Fruit fly (Drosophila melanogaster): ENCODE measurements around the gene CG6454.
A peak's percentile ranks its signal among the peaks of the same experiment; 100 is the strongest.

The CG6454 gene

DNA sequence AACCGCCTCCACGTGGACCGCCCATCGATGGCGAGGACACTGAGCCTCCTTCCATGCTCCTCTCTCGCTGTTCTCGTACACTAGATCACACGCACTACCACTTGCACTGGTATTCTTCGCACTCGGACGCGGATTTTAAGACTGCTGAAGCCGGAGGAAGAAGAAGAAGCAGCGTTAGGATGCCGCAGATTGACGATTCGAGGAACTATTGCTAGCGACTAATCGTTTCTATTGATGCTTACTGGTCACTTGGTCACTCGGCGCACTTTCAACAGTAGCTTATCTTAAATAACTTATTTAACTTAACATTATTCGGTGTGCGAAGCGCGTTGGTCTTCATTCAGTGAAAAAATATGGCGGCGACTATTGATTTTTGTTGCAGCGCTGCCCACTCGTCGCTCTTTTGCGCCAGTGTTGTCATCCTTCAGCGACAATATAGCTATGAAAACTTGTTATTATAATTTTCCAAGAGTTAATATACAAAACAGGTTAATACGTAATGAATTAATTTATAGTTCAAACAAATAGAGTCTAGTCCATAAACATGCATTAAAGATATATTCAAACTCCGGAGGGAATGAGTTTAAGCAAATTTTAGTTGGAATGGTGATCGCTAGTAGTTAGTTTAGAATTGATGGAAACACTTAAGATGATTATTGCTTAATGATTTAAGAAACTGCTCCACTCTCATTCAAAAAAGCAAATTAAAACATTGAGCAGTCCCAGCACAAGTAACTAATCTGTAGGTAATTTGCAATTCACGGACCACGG is at the start of gene CG6454, which contains the start of gene CG5746:
Gene CG6454, plus strand, starts transcription at position 763 of the 771 bp plus-strand sequence.
Gene CG5746, minus strand, starts transcription at position 372 of the 771 bp plus-strand sequence.
- 0 out of 3 replicates have a peak, but pooled peaks have one; percentile 12 for TF ChIP-seq CG4496 (GFP tag; IDR thresholded peaks at IDR 0.05)
- TF ChIP-seq CG15710 (tag; optimal IDR thresholded peaks at IDR 0.05): peak; percentile 38
- no peak for TF ChIP-seq Pif1B (GFP tag; optimal IDR thresholded peaks at IDR 0.05)
- no peak for TF ChIP-seq CG8301 (tag; optimal IDR thresholded peaks at IDR 0.05)

DNA sequence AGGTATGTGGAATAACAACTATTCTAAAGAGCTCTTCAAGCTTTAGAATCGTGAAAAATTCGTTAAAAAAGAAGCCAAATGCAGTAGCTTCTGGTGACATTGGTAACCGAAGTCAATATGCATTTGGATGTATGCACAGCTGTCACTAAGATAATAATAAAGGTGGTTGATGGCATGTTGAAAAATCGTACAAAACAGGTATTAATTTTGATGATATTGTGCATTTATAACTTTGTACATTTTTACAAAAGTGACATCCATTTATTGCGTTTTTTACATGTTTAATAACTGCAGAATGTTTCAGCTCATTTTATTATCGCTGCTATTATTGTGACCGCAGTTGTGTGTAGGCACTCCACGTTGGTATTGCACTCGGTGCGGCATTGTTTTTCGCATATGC is 47.5 kb upstream of the CG6454 start:
- TF ChIP-seq Snoo (tag; optimal IDR thresholded peaks at IDR 0.05): no peak
- TF ChIP-seq CG13204 (GFP tag; optimal IDR thresholded peaks at IDR 0.05): no peak
- peak; percentile 21 for TF ChIP-seq CG17806 (tag; optimal IDR thresholded peaks at IDR 0.05)
- TF ChIP-seq CG8301 (tag; optimal IDR thresholded peaks at IDR 0.05): peak; percentile 1
- TF ChIP-seq CG4496 (GFP tag; IDR thresholded peaks at IDR 0.05): peak; percentile 72; the same call in 2 of the 3 replicates
- no peak for TF ChIP-seq CG12605 (GFP tag; IDR thresholded peaks at IDR 0.05)
- TF ChIP-seq CG9948 (tag; optimal IDR thresholded peaks at IDR 0.05): peak; percentile 37
- peak; percentile 16; the same call in 1 of the 2 replicates for TF ChIP-seq Ets98B (GFP tag; IDR thresholded peaks at IDR 0.05)
- TF ChIP-seq CG32121 (GFP tag; IDR thresholded peaks at IDR 0.05): 0 out of 2 replicates have a peak, but pooled peaks have one; percentile 37
- peak; percentile 24 for TF ChIP-seq Pif1A (GFP tag; optimal IDR thresholded peaks at IDR 0.05)
- TF ChIP-seq CG15710 (tag; optimal IDR thresholded peaks at IDR 0.05): peak; percentile 31

DNA sequence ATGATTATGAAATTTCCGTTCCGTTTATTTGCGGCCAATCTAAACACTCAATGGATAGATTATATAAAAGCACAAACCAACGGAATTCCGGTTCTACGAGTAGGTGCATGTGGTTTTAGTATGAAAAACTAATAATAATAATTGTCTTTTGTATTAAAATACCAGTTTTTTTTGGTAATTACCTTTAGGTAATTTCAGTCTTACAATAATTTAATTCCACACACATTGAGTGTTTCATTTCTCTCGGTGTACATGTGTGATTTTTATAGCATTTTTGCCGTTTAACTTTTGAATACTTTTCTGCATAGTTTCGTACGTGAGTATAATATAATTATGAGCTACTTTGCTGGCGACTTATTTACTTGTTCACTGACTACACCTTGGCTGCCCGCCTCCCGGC is 45.9 kb upstream of the CG6454 start:
- no peak for TF ChIP-seq CG4496 (GFP tag; IDR thresholded peaks at IDR 0.05)
- TF ChIP-seq CG10348 (GFP tag; IDR thresholded peaks at IDR 0.05): no peak
- TF ChIP-seq CG14655 (GFP tag; optimal IDR thresholded peaks at IDR 0.05): no peak
- TF ChIP-seq EcR (GFP tag; optimal IDR thresholded peaks at IDR 0.05): no peak
- no peak for TF ChIP-seq Ets98B (GFP tag; IDR thresholded peaks at IDR 0.05)
- no peak for TF ChIP-seq fd96Ca (GFP tag; IDR thresholded peaks at IDR 0.05)
- no peak for TF ChIP-seq CG8159 (tag; optimal IDR thresholded peaks at IDR 0.05)
- no peak for TF ChIP-seq CG17806 (tag; optimal IDR thresholded peaks at IDR 0.05)
- no peak for TF ChIP-seq CG32121 (GFP tag; IDR thresholded peaks at IDR 0.05)
- TF ChIP-seq CG34367 (tag; optimal IDR thresholded peaks at IDR 0.05): no peak
- no peak for TF ChIP-seq Pif1B (GFP tag; optimal IDR thresholded peaks at IDR 0.05)
- TF ChIP-seq CG8301 (tag; optimal IDR thresholded peaks at IDR 0.05): no peak
- no peak for TF ChIP-seq rn (GFP tag; IDR thresholded peaks at IDR 0.05)
- TF ChIP-seq Snoo (tag; optimal IDR thresholded peaks at IDR 0.05): no peak
- no peak for TF ChIP-seq Pif1A (GFP tag; optimal IDR thresholded peaks at IDR 0.05)
- no peak for TF ChIP-seq D1 (tag; optimal IDR thresholded peaks at IDR 0.05)

DNA sequence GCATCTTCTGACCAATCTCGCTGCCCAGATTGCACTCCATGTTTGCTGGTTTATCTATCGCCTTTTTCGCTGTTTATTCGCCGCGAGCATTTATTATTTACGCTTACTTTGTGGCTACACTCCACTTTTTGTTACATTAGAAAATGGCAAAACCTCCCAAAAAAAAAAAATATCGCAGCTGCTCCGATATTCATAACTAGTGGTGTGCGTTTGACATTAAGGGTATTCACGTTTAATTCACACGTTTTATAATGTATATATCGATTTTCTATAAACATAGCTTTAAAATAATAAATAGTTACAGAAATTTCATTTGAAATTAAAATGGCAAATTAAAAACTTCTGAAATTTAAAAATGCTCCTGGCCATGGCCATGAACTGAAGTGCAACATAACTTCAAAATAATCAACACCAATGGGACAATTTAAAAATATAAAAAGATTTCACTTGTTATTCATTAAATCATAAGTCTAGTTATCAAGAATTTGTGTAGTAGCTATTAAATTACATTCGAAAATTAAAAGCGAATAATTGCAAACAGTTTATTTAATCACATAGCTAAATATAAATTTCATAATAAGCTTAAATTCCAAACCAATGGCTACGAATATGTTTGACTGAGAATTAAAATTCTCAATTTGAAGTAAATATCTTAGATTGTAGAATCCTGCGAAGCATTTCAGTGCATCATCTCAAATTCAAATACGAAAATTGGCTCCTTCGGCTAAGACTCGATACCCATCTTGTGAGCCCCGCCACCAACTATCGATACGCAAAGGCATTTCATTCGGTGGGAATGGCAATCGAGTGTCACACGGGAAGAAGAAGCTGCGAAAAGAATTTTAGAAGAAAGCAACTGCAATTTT is 30.5 kb upstream of the CG6454 start, which contains the start of the genes Nab2 and BRWD3:
Gene Nab2, minus strand, starts transcription at position 203 of the 866 bp plus-strand sequence.
Gene BRWD3, plus strand, starts transcription at position 784 of the 866 bp plus-strand sequence.
- TF ChIP-seq CG4496 (GFP tag; IDR thresholded peaks at IDR 0.05) (0 out of 3 replicates have a peak, but pooled peaks have one; percentile 8), Pif1A (GFP tag; optimal IDR thresholded peaks at IDR 0.05) (no peak), CG34367 (tag; optimal IDR thresholded peaks at IDR 0.05) (no peak), gl (tag; optimal IDR thresholded peaks at IDR 0.05) (no peak), CG17806 (tag; optimal IDR thresholded peaks at IDR 0.05) (no peak), Snoo (tag; optimal IDR thresholded peaks at IDR 0.05) (no peak), CG32121 (GFP tag; IDR thresholded peaks at IDR 0.05) (0 out of 2 replicates have a peak, but pooled peaks have one; percentile 50), CG8301 (tag; optimal IDR thresholded peaks at IDR 0.05) (no peak), D1 (tag; optimal IDR thresholded peaks at IDR 0.05) (no peak), CG10348 (GFP tag; IDR thresholded peaks at IDR 0.05) (no peak), CG14655 (GFP tag; optimal IDR thresholded peaks at IDR 0.05) (no peak), CG9948 (tag; optimal IDR thresholded peaks at IDR 0.05) (no peak), CG12605 (GFP tag; IDR thresholded peaks at IDR 0.05) (peak; percentile 8; the same call in 1 of the 2 replicates), rn (GFP tag; IDR thresholded peaks at IDR 0.05) (peak; percentile 20; the same call in 1 of the 2 replicates), CG8159 (tag; optimal IDR thresholded peaks at IDR 0.05) (peak; percentile 15), Ets98B (GFP tag; IDR thresholded peaks at IDR 0.05) (no peak; the same call in none of the 2 replicates), CG13204 (GFP tag; optimal IDR thresholded peaks at IDR 0.05) (no peak), CG15710 (tag; optimal IDR thresholded peaks at IDR 0.05) (no peak), fd96Ca (GFP tag; IDR thresholded peaks at IDR 0.05) (peak; percentile 21; the same call in 1 of the 3 replicates), Pif1B (GFP tag; optimal IDR thresholded peaks at IDR 0.05) (no peak), EcR (GFP tag; optimal IDR thresholded peaks at IDR 0.05) (no peak)

DNA sequence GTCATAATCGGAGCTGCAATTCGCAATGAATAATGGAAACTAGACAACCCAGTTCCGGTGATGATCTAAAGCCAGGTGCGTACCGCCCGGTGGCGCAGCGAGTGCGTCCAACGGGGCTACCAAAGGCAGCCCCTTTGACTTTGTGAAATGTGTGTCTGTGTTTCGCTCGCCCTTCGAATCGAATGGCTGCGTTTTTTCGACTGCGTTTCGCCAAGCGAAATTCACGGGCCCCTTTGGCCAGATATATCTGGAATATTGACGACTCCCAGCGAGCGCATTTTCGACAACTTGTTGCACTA is 29.9 kb upstream of the CG6454 start:
- TF ChIP-seq gl (tag; optimal IDR thresholded peaks at IDR 0.05) (no peak), CG15710 (tag; optimal IDR thresholded peaks at IDR 0.05) (no peak), Pif1B (GFP tag; optimal IDR thresholded peaks at IDR 0.05) (no peak), CG10348 (GFP tag; IDR thresholded peaks at IDR 0.05) (no peak), D1 (tag; optimal IDR thresholded peaks at IDR 0.05) (no peak), CG34367 (tag; optimal IDR thresholded peaks at IDR 0.05) (no peak), CG12605 (GFP tag; IDR thresholded peaks at IDR 0.05) (no peak), CG9948 (tag; optimal IDR thresholded peaks at IDR 0.05) (no peak), CG14655 (GFP tag; optimal IDR thresholded peaks at IDR 0.05) (no peak), fd96Ca (GFP tag; IDR thresholded peaks at IDR 0.05) (no peak), CG8301 (tag; optimal IDR thresholded peaks at IDR 0.05) (no peak), CG13204 (GFP tag; optimal IDR thresholded peaks at IDR 0.05) (no peak), EcR (GFP tag; optimal IDR thresholded peaks at IDR 0.05) (no peak), Pif1A (GFP tag; optimal IDR thresholded peaks at IDR 0.05) (no peak)
